Worm (Caenorhabditis elegans): ENCODE data around the gene Y73B6BL.288.

- TF ChIP-seq crh-2 (tag; optimal IDR thresholded peaks at IDR 0.05): peak; percentile 81
- no peak for TF ChIP-seq skn-1 (tag; optimal IDR thresholded peaks at IDR 0.05)
- no peak for TF ChIP-seq egl-27 (tag; optimal IDR thresholded peaks at IDR 0.05)
- no peak for TF ChIP-seq nhr-12 (tag; optimal IDR thresholded peaks at IDR 0.05)
- TF ChIP-seq fos-1 (tag; optimal IDR thresholded peaks at IDR 0.05): peak; percentile 37
- TF ChIP-seq R02D3.7 (tag; optimal IDR thresholded peaks at IDR 0.05): peak; percentile 54
- peak; percentile 13 for TF ChIP-seq blmp-1 (tag; optimal IDR thresholded peaks at IDR 0.05; ENCODE audit: insufficient read depth)
- TF ChIP-seq alr-1 (tag; optimal IDR thresholded peaks at IDR 0.05): no peak
- peak; percentile 72 for TF ChIP-seq nhr-129 (tag; optimal IDR thresholded peaks at IDR 0.05)
- TF ChIP-seq aly-2 (tag; optimal IDR thresholded peaks at IDR 0.05): no peak
Observed at ce11 chrIV:6376473-6377115, 34.3 kb upstream of the Y73B6BL.288 start, which contains the start of the genes hrpf-2 and bli-6.
